Worm (Caenorhabditis elegans): ENCODE measurements around the gene str-255.

Gene str-255

ce11 chrV:2174465-2174864 lies 10.8 kb upstream of the str-255 start:
- TF ChIP-seq crh-2 (tag; optimal IDR thresholded peaks at IDR 0.05) (no peak), blmp-1 (tag; optimal IDR thresholded peaks at IDR 0.05; ENCODE audit: insufficient read depth) (no peak), lin-39 (tag; optimal IDR thresholded peaks at IDR 0.05) (no peak), ztf-4 (tag; optimal IDR thresholded peaks at IDR 0.05) (no peak), elt-3 (tag; optimal IDR thresholded peaks at IDR 0.05) (no peak), unc-39 (tag; optimal IDR thresholded peaks at IDR 0.05) (no peak), unc-62 (GFP tag; optimal IDR thresholded peaks at IDR 0.05) (no peak), mbf-1 (tag; optimal IDR thresholded peaks at IDR 0.05) (no peak), nhr-21 (tag; optimal IDR thresholded peaks at IDR 0.05) (no peak), Y55F3AM.14 (GFP tag; optimal IDR thresholded peaks at IDR 0.05) (no peak), nhr-11 (tag; optimal IDR thresholded peaks at IDR 0.05) (no peak), F13H6.1 (tag; optimal IDR thresholded peaks at IDR 0.05) (no peak), ama-1 (optimal IDR thresholded peaks at IDR 0.05) (no peak)

ce11 chrV:2166679-2167078 lies 3.0 kb upstream of the str-255 start, which contains the start of gene srbc-19:
TSS of gene srbc-19 (minus strand) at chrV:2166779.
- no peak for TF ChIP-seq Y55F3AM.14 (GFP tag; optimal IDR thresholded peaks at IDR 0.05)
- no peak for TF ChIP-seq gmeb-1 (tag; optimal IDR thresholded peaks at IDR 0.05)
- no peak for TF ChIP-seq alr-1 (tag; optimal IDR thresholded peaks at IDR 0.05)
- no peak for TF ChIP-seq mab-5 (tag; optimal IDR thresholded peaks at IDR 0.05)
- TF ChIP-seq nhr-10 (tag; optimal IDR thresholded peaks at IDR 0.05) = no peak
- no peak for TF ChIP-seq fos-1 (tag; optimal IDR thresholded peaks at IDR 0.05)
- TF ChIP-seq elt-3 (tag; optimal IDR thresholded peaks at IDR 0.05) = no peak
- no peak for TF ChIP-seq ceh-82 (tag; optimal IDR thresholded peaks at IDR 0.05)
- TF ChIP-seq R02D3.7 (tag; optimal IDR thresholded peaks at IDR 0.05) = no peak

ce11 chrV:2159331-2159730 lies 4.3 kb downstream of the str-255 start, which contains the start of gene C45H4.14:
TSS of gene C45H4.14 (minus strand) at chrV:2159431.
- TF ChIP-seq mbf-1 (tag; optimal IDR thresholded peaks at IDR 0.05) (no peak), alr-1 (tag; optimal IDR thresholded peaks at IDR 0.05) (no peak), elt-1 (tag; optimal IDR thresholded peaks at IDR 0.05) (no peak), egl-27 (tag; optimal IDR thresholded peaks at IDR 0.05) (no peak), fos-1 (tag; optimal IDR thresholded peaks at IDR 0.05) (no peak), skn-1 (tag; optimal IDR thresholded peaks at IDR 0.05) (no peak), ceh-82 (tag; optimal IDR thresholded peaks at IDR 0.05) (no peak), ama-1 (optimal IDR thresholded peaks at IDR 0.05) (no peak), mdl-1 (tag; optimal IDR thresholded peaks at IDR 0.05) (no peak), sma-9 (GFP tag; optimal IDR thresholded peaks at IDR 0.05) (no peak), sma-9 (tag; optimal IDR thresholded peaks at IDR 0.05) (no peak), lin-11 (tag; optimal IDR thresholded peaks at IDR 0.05) (no peak), R02D3.7 (tag; optimal IDR thresholded peaks at IDR 0.05) (no peak), lin-13 (GFP tag; optimal IDR thresholded peaks at IDR 0.05) (no peak), F13H6.1 (tag; optimal IDR thresholded peaks at IDR 0.05) (no peak), gmeb-1 (tag; optimal IDR thresholded peaks at IDR 0.05) (no peak), nhr-25 (tag; optimal IDR thresholded peaks at IDR 0.05) (no peak), nhr-23 (tag; optimal IDR thresholded peaks at IDR 0.05) (no peak)

- TF ChIP-seq ceh-16 (tag; optimal IDR thresholded peaks at IDR 0.05) (no peak), nhr-23 (tag; optimal IDR thresholded peaks at IDR 0.05) (no peak), nhr-77 (tag; optimal IDR thresholded peaks at IDR 0.05) (no peak), nhr-25 (tag; optimal IDR thresholded peaks at IDR 0.05) (no peak), lin-13 (GFP tag; optimal IDR thresholded peaks at IDR 0.05) (no peak), ztf-4 (tag; optimal IDR thresholded peaks at IDR 0.05) (no peak), nhr-237 (tag; optimal IDR thresholded peaks at IDR 0.05) (no peak), C34F6.9 (tag; optimal IDR thresholded peaks at IDR 0.05) (no peak), peb-1 (tag; optimal IDR thresholded peaks at IDR 0.05) (no peak), skn-1 (tag; optimal IDR thresholded peaks at IDR 0.05) (no peak), elt-1 (tag; optimal IDR thresholded peaks at IDR 0.05) (no peak), Y55F3AM.14 (GFP tag; optimal IDR thresholded peaks at IDR 0.05) (no peak), unc-39 (tag; optimal IDR thresholded peaks at IDR 0.05) (no peak), sma-3 (GFP tag; optimal IDR thresholded peaks at IDR 0.05) (no peak), blmp-1 (tag; optimal IDR thresholded peaks at IDR 0.05; ENCODE audit: insufficient read depth) (no peak), nhr-12 (tag; optimal IDR thresholded peaks at IDR 0.05) (no peak), egl-27 (tag; optimal IDR thresholded peaks at IDR 0.05) (no peak), nhr-6 (tag; optimal IDR thresholded peaks at IDR 0.05) (no peak)
Measured at ce11 chrV:2156830-2157229, 6.8 kb downstream of the str-255 start, which contains the start of gene srbc-22. TSS of gene srbc-22 (plus strand) at chrV:2157130.

Data from whole organism, L2 larva.